Worm (Caenorhabditis elegans) whole organism, L1 larva: ENCODE results near the gene der-2.
A peak's percentile ranks its signal among the peaks of the same experiment; 100 is the strongest.

Source experiments
- C04F5.9 ChIP-seq: sonication (generic microtip); optimal IDR thresholded peaks from 2 replicates; lab custom pipeline; 2016; ENCODE audit warnings: missing genetic modification characterization, missing compliant biosample characterization
- C16A3.4 ChIP-seq: fragments of 150-350 bp; optimal IDR thresholded peaks from 2 replicates; lab custom pipeline; 2014; ENCODE audit warnings: missing biosample characterization, missing genetic modification characterization
- C34B4.2 ChIP-seq: sonication (generic microtip); optimal IDR thresholded peaks from 2 replicates; lab custom pipeline; 2017; ENCODE audit warnings: mild to moderate bottlenecking, missing genetic modification characterization, missing compliant biosample characterization
- F16B12.6 ChIP-seq: fragments of 150-350 bp; optimal IDR thresholded peaks from 2 replicates; lab custom pipeline; 2014; ENCODE audit warnings: missing biosample characterization, missing genetic modification characterization
- Y116A8C.19 ChIP-seq: sonication (generic microtip); optimal IDR thresholded peaks from 2 replicates; lab custom pipeline; 2016; ENCODE audit warnings: missing compliant biosample characterization, missing genetic modification characterization, borderline replicate concordance
- aha-1 ChIP-seq: fragments of 150-350 bp; optimal IDR thresholded peaks from 2 replicates; lab custom pipeline; 2014; ENCODE audit warnings: missing biosample characterization, missing genetic modification characterization
- blmp-1 ChIP-seq: fragments of 150-350 bp; optimal IDR thresholded peaks from 2 replicates; lab custom pipeline; 2014; ENCODE audit warnings: missing biosample characterization, missing genetic modification characterization
- ceh-63 ChIP-seq: fragments of 200-800 bp; sonication (Bioruptor generic); optimal IDR thresholded peaks from 2 replicates; lab custom pipeline; 2018; ENCODE audit warnings: mild to moderate bottlenecking, missing genetic modification characterization, missing compliant biosample characterization
- ceh-82 ChIP-seq, 3 experiments: fragments of 150-350 bp in 1 of 3; sonication (generic microtip) in 2 of 3; optimal IDR thresholded peaks; 2 replicates each; lab custom pipeline; 2014 to 2017; ENCODE audit warnings: missing biosample characterization in 3 of 3, missing genetic modification characterization in 3 of 3
- ceh-90 ChIP-seq: sonication (generic microtip); optimal IDR thresholded peaks from 2 replicates; lab custom pipeline; 2016; ENCODE audit warnings: missing genetic modification characterization, missing compliant biosample characterization
- ces-1 ChIP-seq: fragments of 150-350 bp; optimal IDR thresholded peaks from 2 replicates; lab custom pipeline; 2014; ENCODE audit warnings: missing biosample characterization, missing genetic modification reagents, missing genetic modification characterization
- dpl-1 ChIP-seq, 3 experiments: fragments of 150-350 bp in 2 of 3; sonication (generic microtip) in 1 of 3; optimal IDR thresholded peaks; 2 replicates each; lab custom pipeline; 2014 to 2017; ENCODE audit warnings: missing biosample characterization in 3 of 3, missing genetic modification characterization in 3 of 3, missing genetic modification reagents in 3 of 3
- dsc-1 ChIP-seq: sonication (generic microtip); optimal IDR thresholded peaks from 2 replicates; lab custom pipeline; 2016; ENCODE audit warnings: mild to moderate bottlenecking, missing genetic modification characterization, missing compliant biosample characterization
- efl-1 ChIP-seq, 4 experiments: fragments of 150-350 bp; optimal IDR thresholded peaks in 3 of 4; peaks in 1 of 4; 1 replicate in 1 of 4; 2 replicates in 3 of 4; lab custom pipeline; 2014; ENCODE audit warnings: missing biosample characterization in 2 of 4, missing genetic modification characterization in 2 of 4, missing genetic modification reagents in 2 of 4
- egl-13 ChIP-seq: sonication (generic microtip); optimal IDR thresholded peaks from 2 replicates; lab custom pipeline; 2016; ENCODE audit warnings: missing genotype, missing genetic modification reagents, missing genetic modification characterization, missing compliant biosample characterization
- egl-27 ChIP-seq, 2 experiments: fragments of 150-350 bp in 1 of 2; sonication (generic microtip); optimal IDR thresholded peaks; 3 replicates each; lab custom pipeline; 2017 to 2018; ENCODE audit warnings: missing biosample characterization in 2 of 2, missing genetic modification characterization in 2 of 2, missing genetic modification reagents in 2 of 2
- elt-2 ChIP-seq: sonication (generic microtip); optimal IDR thresholded peaks from 2 replicates; lab custom pipeline; 2016; ENCODE audit warnings: missing genetic modification characterization, mild to moderate bottlenecking, inconsistent platforms, missing compliant biosample characterization, missing genetic modification reagents
- elt-3 ChIP-seq, 6 experiments: fragments of 150-350 bp in 1 of 6; sonication (generic microtip); optimal IDR thresholded peaks; 2 replicates each; lab custom pipeline; 2017 to 2018; ENCODE audit warnings: missing biosample characterization in 6 of 6, missing genetic modification characterization in 6 of 6, inconsistent platforms in 1 of 6
- fkh-10 ChIP-seq: sonication (generic microtip); optimal IDR thresholded peaks from 2 replicates; lab custom pipeline; 2017; ENCODE audit warnings: missing biosample characterization, missing genetic modification reagents, missing genetic modification characterization
- fkh-8 ChIP-seq: sonication (generic microtip); optimal IDR thresholded peaks from 2 replicates; lab custom pipeline; 2016; ENCODE audit warnings: mild to moderate bottlenecking, missing genetic modification characterization, missing compliant biosample characterization
- grh-1 ChIP-seq: fragments of 200-800 bp; sonication (Bioruptor generic); IDR thresholded peaks from 2 replicates; pipeline ENCODE4 v1.3.6; 2022; ENCODE audit warnings: missing genetic modification reagents, missing genetic modification characterization, missing compliant biosample characterization
- hlh-17 ChIP-seq: fragments of 200-800 bp; sonication (Bioruptor generic); optimal IDR thresholded peaks from 2 replicates; lab custom pipeline; 2018; ENCODE audit warnings: missing genetic modification characterization, mild to moderate bottlenecking, missing compliant biosample characterization, moderate library complexity, borderline replicate concordance
- hlh-4 ChIP-seq: sonication (generic microtip); optimal IDR thresholded peaks from 2 replicates; lab custom pipeline; 2016; ENCODE audit warnings: mild to moderate bottlenecking, missing genetic modification characterization, missing compliant biosample characterization
- hpl-2 ChIP-seq: fragments of 150-350 bp; optimal IDR thresholded peaks from 2 replicates; lab custom pipeline; 2014; ENCODE audit warnings: missing biosample characterization, missing genetic modification reagents, missing genetic modification characterization
- irx-1 ChIP-seq: sonication (generic microtip); optimal IDR thresholded peaks from 2 replicates; lab custom pipeline; 2016; ENCODE audit warnings: missing genetic modification characterization, missing compliant biosample characterization
- jun-1 ChIP-seq: fragments of 150-350 bp; optimal IDR thresholded peaks from 2 replicates; lab custom pipeline; 2014; ENCODE audit warnings: missing biosample characterization, missing genetic modification reagents, missing genetic modification characterization
- lin-13 ChIP-seq: fragments of 150-350 bp; optimal IDR thresholded peaks from 2 replicates; lab custom pipeline; 2014; ENCODE audit warnings: missing biosample characterization, missing genetic modification reagents, missing genetic modification characterization
- lin-15B ChIP-seq: fragments of 150-350 bp; sonication (generic microtip); optimal IDR thresholded peaks from 3 replicates; lab custom pipeline; 2014; ENCODE audit warnings: missing biosample characterization, missing genetic modification characterization
- lin-35 ChIP-seq, 2 experiments: fragments of 150-350 bp; optimal IDR thresholded peaks; 2 replicates each; lab custom pipeline; 2014; ENCODE audit warnings: missing biosample characterization in 2 of 2, missing genetic modification characterization in 2 of 2, missing genetic modification reagents in 2 of 2
- lin-39 ChIP-seq: fragments of 150-350 bp; optimal IDR thresholded peaks from 2 replicates; lab custom pipeline; 2014; ENCODE audit warnings: missing biosample characterization, missing genetic modification reagents, missing genetic modification characterization
- lir-3 ChIP-seq: sonication (generic microtip); optimal IDR thresholded peaks from 2 replicates; lab custom pipeline; 2016; ENCODE audit warnings: mild to moderate bottlenecking, missing genetic modification characterization, moderate library complexity, missing compliant biosample characterization; ENCODE audit not compliant: poor library complexity
- lsy-2 ChIP-seq, 2 experiments: fragments of 150-350 bp; optimal IDR thresholded peaks; 2 replicates each; lab custom pipeline; 2014; ENCODE audit warnings: missing biosample characterization in 2 of 2, missing genetic modification characterization in 2 of 2
- mdl-1 ChIP-seq, 2 experiments: fragments of 150-350 bp; optimal IDR thresholded peaks; 2 replicates each; lab custom pipeline; 2014 to 2017; ENCODE audit warnings: missing biosample characterization in 2 of 2, missing genetic modification characterization in 2 of 2, inconsistent platforms in 1 of 2
- mef-2 ChIP-seq: fragments of 150-350 bp; optimal IDR thresholded peaks from 2 replicates; lab custom pipeline; 2014; ENCODE audit warnings: missing biosample characterization, missing genetic modification characterization
- nhr-19 ChIP-seq: fragments of 200-800 bp; sonication (Bioruptor generic); conservative IDR thresholded peaks from 2 replicates; pipeline ENCODE4 v1.3.6; 2022; ENCODE audit warnings: missing genetic modification characterization, missing compliant biosample characterization
- nhr-28 ChIP-seq: fragments of 150-350 bp; optimal IDR thresholded peaks from 2 replicates; lab custom pipeline; 2014; ENCODE audit warnings: missing biosample characterization, missing genetic modification characterization
- nhr-76 ChIP-seq: sonication (generic microtip); optimal IDR thresholded peaks from 2 replicates; lab custom pipeline; 2017; ENCODE audit warnings: missing biosample characterization, missing genetic modification characterization
- nhr-77 ChIP-seq: fragments of 150-350 bp; optimal IDR thresholded peaks from 2 replicates; lab custom pipeline; 2014; ENCODE audit warnings: missing biosample characterization, missing genetic modification characterization
- nhr-84 ChIP-seq: sonication (generic microtip); optimal IDR thresholded peaks from 2 replicates; lab custom pipeline; 2017; ENCODE audit warnings: missing biosample characterization, missing genetic modification characterization
- nhr-90 ChIP-seq: sonication (generic microtip); optimal IDR thresholded peaks from 2 replicates; lab custom pipeline; 2016; ENCODE audit warnings: mild to moderate bottlenecking, missing genetic modification characterization, missing compliant biosample characterization; ENCODE audit not compliant: poor library complexity
- pag-3 ChIP-seq: sonication (generic microtip); optimal IDR thresholded peaks from 2 replicates; lab custom pipeline; 2017; ENCODE audit warnings: missing genetic modification characterization, mild to moderate bottlenecking, missing compliant biosample characterization, antibody characterized with exemption, borderline replicate concordance; ENCODE audit not compliant: insufficient read depth
- pax-3 ChIP-seq: fragments of 200-800 bp; sonication (Bioruptor generic); optimal IDR thresholded peaks from 2 replicates; lab custom pipeline; 2018; ENCODE audit warnings: mild to moderate bottlenecking, missing genetic modification characterization, moderate library complexity, missing compliant biosample characterization
- pqm-1 ChIP-seq: sonication (generic microtip); optimal IDR thresholded peaks from 3 replicates; lab custom pipeline; 2017; ENCODE audit warnings: missing biosample characterization, missing genetic modification characterization
- skn-1 ChIP-seq: fragments of 150-350 bp; optimal IDR thresholded peaks from 2 replicates; lab custom pipeline; 2014; ENCODE audit warnings: missing biosample characterization, missing genetic modification characterization
- snu-23 ChIP-seq: sonication (generic microtip); optimal IDR thresholded peaks from 2 replicates; lab custom pipeline; 2016; ENCODE audit warnings: missing genetic modification characterization, missing compliant biosample characterization
- sup-37 ChIP-seq: fragments of 200-800 bp; sonication (Bioruptor generic); optimal IDR thresholded peaks from 2 replicates; lab custom pipeline; 2018; ENCODE audit warnings: mild to moderate bottlenecking, missing genetic modification characterization, missing compliant biosample characterization
- swsn-7 ChIP-seq: sonication (generic microtip); optimal IDR thresholded peaks from 2 replicates; lab custom pipeline; 2016; ENCODE audit warnings: missing genetic modification characterization, missing compliant biosample characterization
- tlp-1 ChIP-seq: fragments of 150-350 bp; optimal IDR thresholded peaks from 2 replicates; lab custom pipeline; 2014; ENCODE audit warnings: missing biosample characterization, missing genetic modification characterization
- unc-62 ChIP-seq: fragments of 150-350 bp; optimal IDR thresholded peaks from 2 replicates; lab custom pipeline; 2014; ENCODE audit warnings: missing biosample characterization, missing genetic modification reagents, missing genetic modification characterization
- unc-98 ChIP-seq: fragments of 200-800 bp; sonication (Bioruptor generic); IDR thresholded peaks from 2 replicates; pipeline ENCODE4 v1.3.6; 2022; ENCODE audit warnings: missing genetic modification characterization, missing compliant biosample characterization
- zip-4 ChIP-seq: fragments of 200-800 bp; sonication (Bioruptor generic); optimal IDR thresholded peaks from 2 replicates; lab custom pipeline; 2018; ENCODE audit warnings: mild to moderate bottlenecking, missing genetic modification characterization, moderate library complexity, missing compliant biosample characterization

Gene der-2

DNA sequence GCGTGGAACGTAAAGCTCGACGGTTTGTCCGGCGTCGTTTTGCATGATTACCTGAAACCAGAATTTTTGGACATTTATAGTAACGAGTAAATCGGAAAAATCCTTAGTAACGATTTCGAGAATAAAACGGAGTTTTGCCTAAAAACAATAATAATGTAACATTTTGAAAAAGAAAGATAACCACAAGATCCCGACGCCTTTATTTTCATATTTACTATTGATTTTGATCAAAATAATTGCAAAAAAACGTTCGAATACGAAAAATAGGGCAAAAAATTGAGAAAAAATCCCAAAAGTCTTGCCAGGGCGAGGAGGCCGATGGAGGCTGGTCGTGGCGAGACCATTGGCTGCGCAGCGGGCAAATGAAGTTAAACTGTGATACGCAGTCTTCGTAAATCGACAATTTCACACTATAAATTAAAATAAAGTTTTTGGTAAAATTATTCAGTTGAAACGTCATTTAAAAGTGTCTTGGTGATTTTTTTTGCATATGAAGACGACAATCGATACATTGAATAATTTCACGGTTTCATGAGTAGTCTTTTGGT lies 33.3 kb downstream of the der-2 start, which contains the start of gene rps-21 (continued):
- no peak for TF ChIP-seq Y116A8C.19 (tag; lab: Kevin White, UChicago)
- peak; percentile 22 for TF ChIP-seq egl-13 (tag; lab: Kevin White, UChicago)
- TF ChIP-seq lsy-2 (tag; optimal IDR thresholded peaks at IDR 0.05; lab: Kevin White, UChicago) = peak; percentile 92 to 94
- no peak for TF ChIP-seq ces-1
- TF ChIP-seq pqm-1 = no peak
- no peak for TF ChIP-seq mef-2 (tag; lab: Kevin White, UChicago)
- peak; percentile 67 for TF ChIP-seq lin-13 (GFP tag; lab: Kevin White, UChicago)
- no peak for TF ChIP-seq ceh-90 (tag; lab: Kevin White, UChicago)
- TF ChIP-seq blmp-1 = peak; percentile 70
- TF ChIP-seq hlh-4 (tag; lab: Kevin White, UChicago) = no peak
- TF ChIP-seq aha-1 (tag; lab: Kevin White, UChicago) = no peak
- TF ChIP-seq tlp-1 (tag; lab: Kevin White, UChicago) = no peak
- peak; percentile 76 for TF ChIP-seq fkh-8 (tag; lab: Kevin White, UChicago)
- TF ChIP-seq fkh-10 (GFP tag; lab: Kevin White, UChicago) = peak; percentile 12
- TF ChIP-seq lir-3 (tag; lab: Kevin White, UChicago) = peak; percentile 47
- no peak for TF ChIP-seq elt-2 (tag; lab: Kevin White, UChicago)
- TF ChIP-seq efl-1 (optimal IDR thresholded peaks at IDR 0.05; lab: Kevin White, UChicago) = peak; percentile 86 to 88
- peak; percentile 78 to 98 for TF ChIP-seq efl-1 (GFP tag; optimal IDR thresholded peaks at IDR 0.05 in 1 of 2; lab: Kevin White, UChicago)
- TF ChIP-seq nhr-76 (tag; lab: Kevin White, UChicago) = no peak
- peak; percentile 59 to 94 (median 78) for TF ChIP-seq ceh-82 (tag; optimal IDR thresholded peaks at IDR 0.05; lab: Kevin White, UChicago)
- peak; percentile 80 for TF ChIP-seq swsn-7 (tag; lab: Kevin White, UChicago)
- TF ChIP-seq grh-1 (GFP tag; lab: Robert Waterston, UW) = peak; percentile 63
- peak; percentile 49 for TF ChIP-seq irx-1 (tag; lab: Kevin White, UChicago)
- no peak for TF ChIP-seq nhr-28 (tag; lab: Kevin White, UChicago)
- peak; percentile 74 for TF ChIP-seq dsc-1 (tag; lab: Kevin White, UChicago)
- TF ChIP-seq F16B12.6 (tag; lab: Kevin White, UChicago) = peak; percentile 30
- peak; percentile 91 for TF ChIP-seq snu-23 (GFP tag; lab: Kevin White, UChicago)
- no peak for TF ChIP-seq ceh-63 (GFP tag; lab: Kevin White, UChicago)
- no peak for TF ChIP-seq unc-98 (GFP tag; lab: Robert Waterston, UW)
- TF ChIP-seq pax-3 (tag; lab: Kevin White, UChicago) = peak; percentile 60
- no peak for TF ChIP-seq unc-62 (GFP tag; lab: Kevin White, UChicago)
- no peak for TF ChIP-seq pag-3 (tag; lab: Kevin White, UChicago)
- peak; percentile 87 for TF ChIP-seq nhr-19 (GFP tag; lab: Robert Waterston, UW)
- no peak for TF ChIP-seq nhr-84
- peak; percentile 73 to 84 (median 82) for TF ChIP-seq dpl-1 (GFP tag; optimal IDR thresholded peaks at IDR 0.05; lab: Kevin White, UChicago)
- TF ChIP-seq lin-35 (GFP tag; optimal IDR thresholded peaks at IDR 0.05; lab: Kevin White, UChicago) = peak; percentile 84 to 92
- TF ChIP-seq nhr-77 = peak; percentile 79
- TF ChIP-seq hlh-17 = no peak
- no peak for TF ChIP-seq C34B4.2
- peak; percentile 72 for TF ChIP-seq nhr-90 (tag; lab: Kevin White, UChicago)
- peak; percentile 83 for TF ChIP-seq lin-15B
- TF ChIP-seq mdl-1 (tag; optimal IDR thresholded peaks at IDR 0.05; lab: Kevin White, UChicago) = peak in 1 of 2 experiments; percentile 48
- TF ChIP-seq hpl-2 (GFP tag; lab: Kevin White, UChicago) = peak; percentile 10
- peak; percentile 91 for TF ChIP-seq C16A3.4 (tag; lab: Kevin White, UChicago)
- peak; percentile 27 for TF ChIP-seq zip-4 (GFP tag; lab: Kevin White, UChicago)
- TF ChIP-seq C04F5.9 (tag; lab: Kevin White, UChicago) = peak; percentile 71
- no peak for TF ChIP-seq lin-39 (tag; lab: Kevin White, UChicago)
- TF ChIP-seq skn-1 (tag; lab: Kevin White, UChicago) = peak; percentile 75
- TF ChIP-seq elt-3 (tag; optimal IDR thresholded peaks at IDR 0.05; lab: Kevin White, UChicago) = peak in 2 of 6 experiments; percentile 53 to 62
- TF ChIP-seq jun-1 (tag; lab: Kevin White, UChicago) = peak; percentile 73
- TF ChIP-seq sup-37 (GFP tag; lab: Kevin White, UChicago) = no peak
- peak; percentile 10 to 63 for TF ChIP-seq egl-27 (tag; optimal IDR thresholded peaks at IDR 0.05; lab: Kevin White, UChicago)
